Fruit fly (Drosophila melanogaster) S2 (cell line): ENCODE measurements around the gene Vha100-1.
A peak's percentile ranks its signal among the peaks of the same experiment; 100 is the strongest.

Source experiments
- CG8478 ChIP-seq: fragments of >200 bp; optimal IDR thresholded peaks from 2 replicates; lab custom pipeline; 2018
- CTCF ChIP-seq, 2 experiments: fragments of >200 bp; optimal IDR thresholded peaks; 2 replicates each; lab custom pipeline; 2018

Vha100-1 gene

DNA sequence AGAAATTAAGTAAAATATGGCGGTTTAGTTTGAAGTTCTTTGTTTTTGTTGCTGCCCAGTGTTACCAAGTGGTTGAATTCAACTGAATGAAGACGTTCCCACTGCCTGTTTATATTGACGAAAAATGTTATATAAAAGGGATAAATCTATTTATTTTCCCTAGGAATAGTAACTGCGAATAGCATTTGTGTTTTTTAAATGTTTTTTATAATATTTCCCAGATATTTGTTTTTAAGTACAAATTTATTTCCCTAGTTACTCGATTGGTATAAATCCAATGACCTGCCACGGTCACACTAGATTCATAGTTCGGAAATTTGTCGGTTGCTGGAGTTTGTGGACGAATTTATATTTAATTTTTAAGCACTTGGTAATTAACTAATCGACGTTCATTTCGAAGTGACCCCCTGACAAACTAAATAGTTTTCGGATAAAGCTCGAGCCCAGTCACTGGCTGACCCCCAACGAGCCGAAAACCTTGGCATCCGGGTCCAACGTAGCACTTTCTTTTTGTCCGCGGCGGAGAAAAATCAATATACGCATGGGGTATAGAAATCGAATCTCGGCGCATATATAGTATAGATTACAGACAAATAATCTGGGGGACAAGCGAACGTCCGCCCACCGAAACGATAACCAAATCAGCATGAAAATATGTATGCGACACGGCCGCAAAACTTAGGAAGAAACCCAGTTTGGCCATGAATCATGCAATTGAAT lies at the start of gene Vha100-1, which contains the start of gene dgt6:
Gene Vha100-1 (plus strand): TSS at position 292 of the 720 bp plus-strand sequence.
Gene dgt6 (minus strand): TSS at position 71 of the 720 bp plus-strand sequence.
- TF ChIP-seq CG8478, result no peak
- TF ChIP-seq CTCF (optimal IDR thresholded peaks at IDR 0.05; lab: Kevin White, UChicago), result peak in 1 of 2 experiments; percentile 31

dm6 chr3R:29082034-29082433 lies 49.0 kb upstream of the Vha100-1 start:
- TF ChIP-seq CTCF (optimal IDR thresholded peaks at IDR 0.05; lab: Kevin White, UChicago), result no peak
- no peak for TF ChIP-seq CG8478

DNA sequence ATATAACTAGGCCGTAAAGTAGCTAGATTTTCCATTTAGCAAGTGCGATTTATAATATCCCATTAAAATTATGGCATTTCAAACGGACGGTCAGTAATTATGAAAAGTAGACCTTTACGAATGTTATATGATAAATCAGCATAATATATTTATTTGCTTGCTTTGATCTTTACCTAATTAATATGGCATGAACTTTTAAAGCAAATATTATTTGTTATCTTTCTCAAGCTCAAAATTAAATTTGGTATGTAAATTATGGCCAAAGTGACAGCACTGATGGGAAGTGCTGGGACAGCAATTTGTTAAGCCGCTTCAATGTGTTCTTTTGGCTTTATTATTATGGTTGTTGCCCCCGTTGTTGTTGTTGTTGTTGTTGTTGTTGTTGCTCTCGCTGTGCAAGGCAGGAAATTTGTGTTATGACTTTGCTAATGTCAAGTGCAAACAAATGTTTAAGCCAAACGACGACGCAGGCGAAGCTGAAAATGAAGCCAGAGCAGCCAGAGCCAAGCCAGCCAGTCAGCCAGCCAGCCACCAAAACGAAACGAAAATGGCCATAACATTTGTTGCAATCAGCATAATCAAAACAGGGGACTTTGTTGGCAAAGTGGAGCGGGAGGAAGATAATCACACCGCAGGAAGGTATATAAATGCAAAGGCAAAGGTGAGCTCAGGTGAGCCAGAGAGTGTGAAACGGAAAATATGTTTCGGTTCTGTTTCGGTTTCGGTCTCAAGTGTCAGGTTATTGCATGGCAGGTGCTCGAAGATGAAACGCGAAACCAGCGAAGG lies 48.3 kb upstream of the Vha100-1 start:
- TF ChIP-seq CG8478 (no peak), CTCF (optimal IDR thresholded peaks at IDR 0.05; lab: Kevin White, UChicago) (no peak)

dm6 chr3R:29083459-29084457 lies 47.2 kb upstream of the Vha100-1 start:
- no peak for TF ChIP-seq CTCF (optimal IDR thresholded peaks at IDR 0.05; lab: Kevin White, UChicago)
- no peak for TF ChIP-seq CG8478

- TF ChIP-seq CG8478 (no peak), CTCF (optimal IDR thresholded peaks at IDR 0.05; lab: Kevin White, UChicago) (no peak)
Observed at dm6 chr3R:29086896-29087295, 44.1 kb upstream of the Vha100-1 start.

DNA sequence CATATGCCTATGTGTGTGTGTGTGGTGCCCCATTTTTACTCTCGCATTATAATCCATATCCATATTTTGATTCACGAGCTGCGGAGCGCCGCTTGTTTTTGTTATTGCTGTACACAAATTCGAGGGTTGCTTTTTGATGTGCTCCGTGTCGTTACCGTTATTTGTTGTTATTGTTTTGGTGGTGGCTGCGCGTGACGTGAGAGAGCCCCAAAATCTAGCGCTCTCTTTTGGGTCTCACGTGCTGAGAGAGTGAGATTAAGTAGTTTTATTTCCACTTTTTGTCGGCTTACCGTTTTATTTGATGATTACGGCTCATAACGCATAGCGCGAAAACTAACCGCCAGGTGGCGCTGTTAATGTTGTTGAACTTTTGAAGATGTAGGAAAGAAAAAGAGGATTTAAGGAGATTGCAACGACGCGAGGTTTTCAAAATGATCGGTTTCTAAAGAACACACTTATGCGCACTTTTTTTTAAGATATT lies 43.7 kb upstream of the Vha100-1 start:
- TF ChIP-seq CG8478, result no peak
- peak; percentile 80 to 84 for TF ChIP-seq CTCF (optimal IDR thresholded peaks at IDR 0.05; lab: Kevin White, UChicago)

- TF ChIP-seq CTCF (optimal IDR thresholded peaks at IDR 0.05; lab: Kevin White, UChicago) (peak in 1 of 2 experiments; percentile 35), CG8478 (no peak)
Observed at dm6 chr3R:29087926-29088487, 43.0 kb upstream of the Vha100-1 start.

DNA sequence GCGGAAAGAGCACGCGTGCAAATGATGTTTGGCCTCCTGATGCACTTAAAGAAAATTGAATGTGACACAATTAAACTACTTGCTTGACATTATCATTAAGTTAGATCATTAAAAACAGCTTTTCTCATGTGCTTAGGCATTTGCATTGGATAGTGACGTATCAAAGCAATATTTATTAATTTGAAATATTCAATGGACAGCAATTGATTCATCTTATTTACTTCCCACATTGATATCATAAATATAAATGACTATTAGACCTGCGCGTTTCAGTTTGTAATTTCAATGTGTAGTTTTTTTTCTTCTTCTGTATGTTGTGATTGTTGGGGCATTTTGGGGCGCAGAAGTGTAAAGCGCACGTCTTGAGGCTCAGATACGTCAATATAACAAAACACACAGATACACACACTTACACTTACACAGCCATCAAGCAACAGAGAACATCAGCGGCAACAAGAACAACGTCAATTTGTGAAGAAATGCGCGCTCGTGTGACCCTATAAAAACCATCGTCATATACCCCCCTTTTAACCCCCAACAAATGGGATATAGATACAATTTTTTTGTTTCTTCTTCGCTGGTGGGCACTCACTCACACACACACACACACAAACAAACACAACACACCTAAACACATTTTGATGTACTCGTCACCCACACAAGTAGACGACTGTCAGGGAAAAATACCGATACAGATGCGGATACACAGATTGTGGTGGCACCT lies 41.9 kb upstream of the Vha100-1 start:
- TF ChIP-seq CTCF (optimal IDR thresholded peaks at IDR 0.05; lab: Kevin White, UChicago), result no peak
- no peak for TF ChIP-seq CG8478

DNA sequence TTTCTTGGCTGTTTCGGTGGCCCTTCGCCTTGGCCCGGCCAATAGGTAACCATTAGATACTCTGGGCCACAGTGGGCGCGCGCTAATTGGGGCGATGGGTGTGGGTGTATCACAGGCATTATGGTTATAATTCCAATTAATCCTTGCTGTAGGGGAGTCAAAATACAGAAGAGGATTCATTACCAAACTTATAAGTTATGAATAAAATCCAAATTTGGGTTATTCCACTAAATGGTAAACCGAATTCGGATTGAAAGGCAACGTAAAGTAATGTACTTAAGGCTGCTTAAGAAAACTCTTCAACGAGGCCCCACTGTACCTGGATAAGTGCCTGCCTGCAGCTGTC lies 41.4 kb upstream of the Vha100-1 start:
- no peak for TF ChIP-seq CTCF (optimal IDR thresholded peaks at IDR 0.05; lab: Kevin White, UChicago)
- no peak for TF ChIP-seq CG8478

dm6 chr3R:29091609-29092008 lies 39.4 kb upstream of the Vha100-1 start:
- no peak for TF ChIP-seq CTCF (optimal IDR thresholded peaks at IDR 0.05; lab: Kevin White, UChicago)
- no peak for TF ChIP-seq CG8478

DNA sequence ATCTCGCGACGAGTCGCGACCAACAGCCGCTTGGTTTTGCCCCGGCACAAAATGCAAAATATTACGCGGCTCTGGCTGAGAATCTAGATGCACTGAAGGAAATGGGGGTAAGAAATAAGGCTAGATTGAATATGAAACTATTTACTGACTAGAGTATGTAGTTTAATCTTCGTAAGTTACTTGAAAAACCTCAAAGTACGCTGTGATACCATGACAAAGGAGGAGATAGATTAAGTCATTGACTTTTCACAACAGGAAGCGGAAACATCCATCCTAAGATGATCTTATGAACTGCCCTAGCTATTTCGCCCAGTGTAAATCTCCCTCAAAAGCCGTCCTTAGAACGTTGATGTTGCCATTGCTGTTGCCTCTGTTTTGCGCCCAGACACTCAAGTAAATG lies 36.8 kb upstream of the Vha100-1 start:
- TF ChIP-seq CTCF (optimal IDR thresholded peaks at IDR 0.05; lab: Kevin White, UChicago) (no peak), CG8478 (no peak)

dm6 chr3R:29095525-29095924 lies 35.5 kb upstream of the Vha100-1 start:
- TF ChIP-seq CG8478, result no peak
- TF ChIP-seq CTCF (optimal IDR thresholded peaks at IDR 0.05; lab: Kevin White, UChicago), result no peak

- no peak for TF ChIP-seq CTCF (optimal IDR thresholded peaks at IDR 0.05; lab: Kevin White, UChicago)
- TF ChIP-seq CG8478, result no peak
Observed at dm6 chr3R:29096009-29096443, 35.0 kb upstream of the Vha100-1 start.

- no peak for TF ChIP-seq CG8478
Observed at dm6 chr3R:29098022-29098421, 33.0 kb upstream of the Vha100-1 start.
